Fruit fly (Drosophila melanogaster) whole organism, embryonic: ENCODE measurements around the gene Or85a.

Experiments
- Abd-B ChIP-seq: fragments of 200-800 bp; sonication (Bioruptor generic); optimal IDR thresholded peaks from 2 replicates; lab custom pipeline; 2018; ENCODE audit warnings: missing biosample characterization, mild to moderate bottlenecking, missing genetic modification characterization, moderate library complexity
- Asciz ChIP-seq: fragments of 200-800 bp; sonication (Bioruptor generic); optimal IDR thresholded peaks from 2 replicates; lab custom pipeline; 2017; ENCODE audit warnings: missing biosample characterization, mild to moderate bottlenecking, missing genetic modification characterization, missing genetic modification reagents
- Bteb2 ChIP-seq: fragments of 200-800 bp; sonication (Bioruptor generic); optimal IDR thresholded peaks from 2 replicates; lab custom pipeline; 2016; ENCODE audit warnings: missing biosample characterization, missing genetic modification characterization
- CG10209 ChIP-seq: fragments of 200-800 bp; sonication (Bioruptor generic); optimal IDR thresholded peaks from 3 replicates; lab custom pipeline; 2017; ENCODE audit warnings: missing biosample characterization, mild to moderate bottlenecking, missing genetic modification characterization, missing genetic modification reagents
- CG10959 ChIP-seq: fragments of 200-800 bp; sonication (Bioruptor generic); IDR thresholded peaks from 2 replicates; pipeline ENCODE4 v1.3.6; 2022; ENCODE audit warnings: missing biosample characterization, missing genetic modification characterization
- CG13296 ChIP-seq: fragments of 200-800 bp; sonication (Bioruptor generic); optimal IDR thresholded peaks from 3 replicates; lab custom pipeline; 2018; ENCODE audit warnings: missing biosample characterization, mild to moderate bottlenecking, missing genetic modification characterization
- CG15479 ChIP-seq: fragments of 200-800 bp; sonication (Bioruptor generic); optimal IDR thresholded peaks from 3 replicates; lab custom pipeline; 2019; ENCODE audit warnings: missing biosample characterization, mild to moderate bottlenecking, missing genetic modification characterization, moderate library complexity
- CG16779 ChIP-seq: fragments of 200-800 bp; sonication (Bioruptor generic); IDR thresholded peaks from 2 replicates; pipeline ENCODE4 v1.3.6; 2022; ENCODE audit warnings: missing biosample characterization, missing genetic modification characterization
- CG16813 ChIP-seq: fragments of 200-800 bp; sonication (Bioruptor generic); IDR thresholded peaks from 3 replicates; pipeline ENCODE4 v1.3.6; 2022; ENCODE audit warnings: missing biosample characterization, missing genetic modification characterization; ENCODE audit not compliant: partially characterized antibody
- CG17612 ChIP-seq: fragments of 200-800 bp; sonication (Bioruptor generic); IDR thresholded peaks from 2 replicates; pipeline ENCODE4 v1.3.6; 2022; ENCODE audit warnings: missing biosample characterization, missing genetic modification characterization
- CG2202 ChIP-seq: fragments of 200-800 bp; sonication (Bioruptor generic); optimal IDR thresholded peaks from 2 replicates; lab custom pipeline; 2018; ENCODE audit warnings: missing biosample characterization, mild to moderate bottlenecking, missing genetic modification characterization
- CG3065 ChIP-seq: fragments of 200-800 bp; sonication (Bioruptor generic); optimal IDR thresholded peaks from 2 replicates; lab custom pipeline; 2016; ENCODE audit warnings: missing biosample characterization, missing genetic modification characterization
- CG31224 ChIP-seq: fragments of 200-800 bp; sonication (Bioruptor generic); IDR thresholded peaks from 2 replicates; pipeline ENCODE4 v1.3.6; 2022; ENCODE audit warnings: missing biosample characterization, missing genetic modification characterization
- CG3163 ChIP-seq: fragments of 200-800 bp; sonication (Bioruptor generic); optimal IDR thresholded peaks from 3 replicates; lab custom pipeline; 2016; ENCODE audit warnings: missing biosample characterization, missing genetic modification characterization
- CG4707 ChIP-seq: fragments of 200-800 bp; sonication (Bioruptor generic); optimal IDR thresholded peaks from 2 replicates; lab custom pipeline; 2018; ENCODE audit warnings: missing biosample characterization, mild to moderate bottlenecking, missing genetic modification characterization, moderate library complexity
- CG6791 ChIP-seq: fragments of 200-800 bp; sonication (Bioruptor generic); IDR thresholded peaks from 3 replicates; pipeline ENCODE4 v1.3.6; 2022; ENCODE audit warnings: missing biosample characterization, missing genetic modification characterization; ENCODE audit not compliant: partially characterized antibody
- CG8359 ChIP-seq: fragments of 200-800 bp; sonication (Bioruptor generic); optimal IDR thresholded peaks from 2 replicates; lab custom pipeline; 2017; ENCODE audit warnings: missing biosample characterization, mild to moderate bottlenecking, missing genetic modification characterization, borderline replicate concordance
- CG8765 ChIP-seq: fragments of 200-800 bp; sonication (Bioruptor generic); IDR thresholded peaks from 2 replicates; pipeline ENCODE4 v1.3.6; 2022; ENCODE audit warnings: missing biosample characterization, missing genetic modification characterization
- CG9876 ChIP-seq: fragments of 200-800 bp; sonication (Bioruptor generic); optimal IDR thresholded peaks from 2 replicates; lab custom pipeline; 2016; ENCODE audit warnings: missing biosample characterization, missing genetic modification characterization
- CkIIα-i1 ChIP-seq: fragments of 200-800 bp; sonication (Bioruptor generic); IDR thresholded peaks from 2 replicates; pipeline ENCODE4 v1.3.6; 2022; ENCODE audit warnings: missing biosample characterization, missing genetic modification characterization
- E2f1 ChIP-seq: fragments of 200-800 bp; sonication (Bioruptor generic); IDR thresholded peaks from 2 replicates; pipeline ENCODE4 v1.3.6; 2022; ENCODE audit warnings: missing biosample characterization, missing genetic modification characterization
- Ets65A ChIP-seq: fragments of 200-800 bp; sonication (Bioruptor generic); peaks from one replicate; lab custom pipeline; 2016; ENCODE audit warnings: missing biosample characterization, missing genetic modification characterization
- Ets97D ChIP-seq: fragments of 200-800 bp; sonication (Bioruptor generic); optimal IDR thresholded peaks from 3 replicates; lab custom pipeline; 2016; ENCODE audit warnings: missing biosample characterization, missing genetic modification characterization
- Fer3 ChIP-seq: fragments of 200-800 bp; sonication (Bioruptor generic); optimal IDR thresholded peaks from 2 replicates; lab custom pipeline; 2018; ENCODE audit warnings: missing biosample characterization, mild to moderate bottlenecking, missing genetic modification characterization, moderate library complexity
- H15 ChIP-seq: fragments of 200-800 bp; sonication (Bioruptor generic); IDR thresholded peaks from 3 replicates; pipeline ENCODE4 v1.3.6; 2022; ENCODE audit warnings: missing biosample characterization, missing genetic modification characterization
- Hr39 ChIP-seq: fragments of >200 bp; optimal IDR thresholded peaks from 2 replicates; lab custom pipeline; 2017
- Mad ChIP-seq: fragments of 200-800 bp; sonication (Bioruptor generic); optimal IDR thresholded peaks from 2 replicates; lab custom pipeline; 2016; ENCODE audit warnings: missing biosample characterization, missing genetic modification characterization
- Opbp ChIP-seq: fragments of 200-800 bp; sonication (Bioruptor generic); IDR thresholded peaks from 3 replicates; pipeline ENCODE4 v1.3.6; 2022; ENCODE audit warnings: missing biosample characterization, missing genetic modification characterization; ENCODE audit not compliant: partially characterized antibody
- Ravus ChIP-seq: fragments of 200-800 bp; sonication (Bioruptor generic); IDR thresholded peaks from 2 replicates; pipeline ENCODE4 v1.3.6; 2022; ENCODE audit warnings: missing biosample characterization, missing genetic modification characterization
- Taf1 ChIP-seq: fragments of 200-800 bp; sonication (Bioruptor generic); IDR thresholded peaks from 2 replicates; pipeline ENCODE4 v1.3.6; 2022; ENCODE audit warnings: missing biosample characterization, missing genetic modification characterization
- ab ChIP-seq: fragments of 200-800 bp; sonication (Bioruptor generic); optimal IDR thresholded peaks from 2 replicates; lab custom pipeline; 2016; ENCODE audit warnings: missing biosample characterization, missing genetic modification characterization
- cg ChIP-seq: fragments of 200-800 bp; sonication (Bioruptor generic); optimal IDR thresholded peaks from 3 replicates; lab custom pipeline; 2019; ENCODE audit warnings: missing biosample characterization, mild to moderate bottlenecking, missing genetic modification characterization, moderate library complexity
- chif ChIP-seq, 2 experiments: fragments of 200-800 bp; sonication (Bioruptor generic); optimal IDR thresholded peaks; 3 replicates each; lab custom pipeline; 2016; ENCODE audit warnings: missing biosample characterization in 2 of 2, missing genetic modification characterization in 2 of 2
- dpn ChIP-seq, 2 experiments: fragments of 200-800 bp; sonication (Bioruptor generic); optimal IDR thresholded peaks; 3 replicates each; lab custom pipeline; 2016; ENCODE audit warnings: missing biosample characterization in 2 of 2, missing genetic modification characterization in 2 of 2
- ems ChIP-seq: fragments of 200-800 bp; sonication (Bioruptor generic); optimal IDR thresholded peaks from 3 replicates; lab custom pipeline; 2016; ENCODE audit warnings: missing biosample characterization, missing genetic modification characterization
- eyg ChIP-seq: fragments of 200-800 bp; sonication (Bioruptor generic); optimal IDR thresholded peaks from 3 replicates; lab custom pipeline; 2016; ENCODE audit warnings: missing biosample characterization, missing genetic modification characterization
- fd96Cb ChIP-seq: fragments of 200-800 bp; sonication (Bioruptor generic); optimal IDR thresholded peaks from 2 replicates; lab custom pipeline; 2018; ENCODE audit warnings: missing biosample characterization, mild to moderate bottlenecking, missing genetic modification characterization, moderate library complexity
- lab ChIP-seq: fragments of 200-800 bp; sonication (Bioruptor generic); optimal IDR thresholded peaks from 3 replicates; lab custom pipeline; 2017; ENCODE audit warnings: missing biosample characterization, missing genetic modification characterization, mild to moderate bottlenecking, moderate library complexity, missing genetic modification reagents
- luna ChIP-seq: fragments of 200-800 bp; sonication (Bioruptor generic); optimal IDR thresholded peaks from 2 replicates; lab custom pipeline; 2016; ENCODE audit warnings: missing biosample characterization, missing genetic modification characterization
- nau ChIP-seq: fragments of 200-800 bp; sonication (Bioruptor generic); optimal IDR thresholded peaks from 3 replicates; lab custom pipeline; 2017; ENCODE audit warnings: missing biosample characterization, mild to moderate bottlenecking, missing genetic modification characterization, missing genetic modification reagents
- pita ChIP-seq: fragments of 200-800 bp; sonication (Bioruptor generic); optimal IDR thresholded peaks from 2 replicates; lab custom pipeline; 2017; ENCODE audit warnings: missing biosample characterization, mild to moderate bottlenecking, missing genetic modification characterization
- pzg ChIP-seq: fragments of 200-800 bp; sonication (Bioruptor generic); optimal IDR thresholded peaks from 3 replicates; lab custom pipeline; 2018; ENCODE audit warnings: missing biosample characterization, mild to moderate bottlenecking, missing genetic modification characterization, moderate library complexity
- sc ChIP-seq, 3 experiments: fragments of >200 bp in 2 of 3; fragments of 200-800 bp in 1 of 3; sonication (Bioruptor generic) in 1 of 3; optimal IDR thresholded peaks; 2 replicates in 2 of 3; 3 replicates in 1 of 3; lab custom pipeline; 2017; ENCODE audit warnings: mild to moderate bottlenecking in 1 of 3, missing biosample characterization in 1 of 3, missing genetic modification characterization in 1 of 3, missing genetic modification reagents in 1 of 3
- schlank ChIP-seq: fragments of 200-800 bp; sonication (Bioruptor generic); optimal IDR thresholded peaks from 2 replicates; lab custom pipeline; 2018; ENCODE audit warnings: missing biosample characterization, mild to moderate bottlenecking, missing genetic modification characterization
- sens ChIP-seq: fragments of 200-800 bp; sonication (Bioruptor generic); peaks from one replicate; lab custom pipeline; 2016; ENCODE audit warnings: missing biosample characterization, missing genetic modification characterization
- slbo ChIP-seq: fragments of 200-800 bp; sonication (Bioruptor generic); IDR thresholded peaks from 2 replicates; pipeline ENCODE4 v1.3.6; 2022; ENCODE audit warnings: missing biosample characterization, missing genetic modification characterization
- unc-4 ChIP-seq: fragments of 200-800 bp; sonication (Bioruptor generic); IDR thresholded peaks from 2 replicates; pipeline ENCODE4 v1.3.6; 2022; ENCODE audit warnings: missing biosample characterization, missing genetic modification characterization; ENCODE audit not compliant: partially characterized antibody
- vfl ChIP-seq: fragments of 200-800 bp; sonication (Bioruptor generic); optimal IDR thresholded peaks from 2 replicates; lab custom pipeline; 2016; ENCODE audit warnings: missing biosample characterization, missing genetic modification characterization
- vvl ChIP-seq: fragments of 200-800 bp; sonication (Bioruptor generic); IDR thresholded peaks from 2 replicates; pipeline ENCODE4 v1.3.6; 2022; ENCODE audit warnings: missing biosample characterization, missing genetic modification characterization
- zf30C ChIP-seq: fragments of 200-800 bp; sonication (Bioruptor generic); optimal IDR thresholded peaks from 3 replicates; lab custom pipeline; 2018; ENCODE audit warnings: missing biosample characterization, mild to moderate bottlenecking, missing genetic modification characterization

Or85a gene

dm6 chr3R:8349449-8350115 lies 28.0 kb downstream of the Or85a start, which contains the start of gene Atg13 (continued):
- TF ChIP-seq CG8359 (GFP tag; lab: Kevin White, UChicago) (no peak), Opbp (GFP tag; lab: Robert Waterston, UW) (peak; percentile 85), vvl (GFP tag; lab: Robert Waterston, UW) (no peak), lab (GFP tag; lab: Kevin White, UChicago) (no peak), dpn (GFP tag; optimal IDR thresholded peaks at IDR 0.05; lab: Kevin White, UChicago) (peak in 1 of 2 experiments; percentile 16), Mad (peak; percentile 30), E2f1 (GFP tag; lab: Robert Waterston, UW) (no peak), CG10959 (no peak), Hr39 (lab: Kevin White, UChicago) (no peak), unc-4 (GFP tag; lab: Robert Waterston, UW) (peak; percentile 69), CG3163 (GFP tag; lab: Kevin White, UChicago) (no peak), Taf1 (no peak), CG31224 (no peak), vfl (no peak), CG16779 (no peak), pzg (GFP tag; lab: Kevin White, UChicago) (peak; percentile 46), cg (no peak), CkIIα-i1 (GFP tag; lab: Robert Waterston, UW) (no peak), CG2202 (tag; lab: Kevin White, UChicago) (no peak), CG15479 (GFP tag; lab: Kevin White, UChicago) (no peak), luna (no peak), eyg (GFP tag; lab: Kevin White, UChicago) (no peak), CG6791 (GFP tag; lab: Robert Waterston, UW) (peak; percentile 91), fd96Cb (no peak), ab (no peak), Abd-B (GFP tag; lab: Kevin White, UChicago) (peak; percentile 54), CG17612 (GFP tag; lab: Robert Waterston, UW) (no peak), CG13296 (no peak), CG16813 (GFP tag; lab: Robert Waterston, UW) (peak; percentile 83), CG9876 (no peak), sens (peak; percentile 61), Ets65A (GFP tag; lab: Kevin White, UChicago) (peak; percentile 84), Ravus (GFP tag; lab: Robert Waterston, UW) (no peak), slbo (GFP tag; lab: Robert Waterston, UW) (peak; percentile 35; the same call in 1 of the 2 replicates), ems (GFP tag; lab: Kevin White, UChicago) (no peak), sc (optimal IDR thresholded peaks at IDR 0.05; lab: Kevin White, UChicago) (no peak), sc (GFP tag; optimal IDR thresholded peaks at IDR 0.05; lab: Kevin White, UChicago) (no peak), CG4707 (GFP tag; lab: Kevin White, UChicago) (no peak), zf30C (no peak), Fer3 (tag; lab: Kevin White, UChicago) (no peak), Asciz (no peak), chif (GFP tag; optimal IDR thresholded peaks at IDR 0.05; lab: Kevin White, UChicago) (peak in 1 of 2 experiments; percentile 38), pita (GFP tag; lab: Kevin White, UChicago) (no peak), Bteb2 (GFP tag; lab: Kevin White, UChicago) (no peak), nau (no peak), CG10209 (GFP tag; lab: Kevin White, UChicago) (peak; percentile 8), CG8765 (no peak), schlank (tag; lab: Kevin White, UChicago) (no peak), CG3065 (GFP tag; lab: Kevin White, UChicago) (peak; percentile 0), Ets97D (peak; percentile 44), H15 (GFP tag; lab: Robert Waterston, UW) (no peak)
